2 fruit fly cellular contexts compared by ENCODE assay signal in the genomic region with DNA sequence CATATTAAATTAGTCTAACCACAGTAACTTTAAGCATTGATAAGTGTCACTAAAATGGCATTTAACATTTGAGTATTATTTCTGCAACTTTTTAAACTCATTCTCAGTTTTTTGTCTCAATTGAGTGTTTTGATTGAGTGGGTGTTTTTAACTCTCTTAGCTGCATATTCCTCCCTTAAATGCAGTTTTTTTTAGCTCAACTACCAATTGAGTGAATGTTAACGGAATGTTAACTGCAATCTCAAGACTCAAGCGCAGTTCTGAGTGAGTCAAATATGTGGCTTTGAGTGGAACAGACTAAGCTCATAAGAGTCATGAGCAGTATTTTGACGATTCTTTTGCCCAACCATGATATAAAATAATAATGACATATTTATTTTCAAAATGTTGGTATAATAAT.
TF ChIP-seq lines count a peak whose summit lies in the region.

No protein-coding gene starts in this region.

- TF ChIP-seq CTCF in whole organism, embryonic (GFP tag; optimal IDR thresholded peaks at IDR 0.05; lab: Kevin White, UChicago) = no peak

TF ChIP-seq in whole organism, adult, 20 proteins besides CTCF, POLR2A, EP300 and RAD21:
- peak; percentile 52 for TF ChIP-seq kay (GFP tag; lab: Kevin White, UChicago; ENCODE audit: borderline replicate concordance)
- TF ChIP-seq CG12768 (GFP tag; optimal IDR thresholded peaks at IDR 0.05; lab: Kevin White, UChicago) = no peak
- no peak for TF ChIP-seq Mnt (GFP tag; optimal IDR thresholded peaks at IDR 0.05; lab: Kevin White, UChicago)

TF ChIP-seq in whole organism, embryonic, 481 proteins besides CTCF, POLR2A, EP300 and RAD21:
- TF ChIP-seq z (GFP tag; IDR thresholded peaks at IDR 0.05; lab: Robert Waterston, UW) (peak; percentile 98), CG5953 (GFP tag; IDR thresholded peaks at IDR 0.05; lab: Robert Waterston, UW) (no peak), CG6791 (GFP tag; IDR thresholded peaks at IDR 0.05; lab: Robert Waterston, UW; ENCODE audit: partially characterized antibody) (peak; percentile 16; the same call in 1 of the 3 replicates), kni (GFP tag; optimal IDR thresholded peaks at IDR 0.05; lab: Kevin White, UChicago) (no peak), Jarid2 (GFP tag; optimal IDR thresholded peaks at IDR 0.05; lab: Kevin White, UChicago) (no peak), chif (GFP tag; optimal IDR thresholded peaks at IDR 0.05; lab: Kevin White, UChicago) (no peak), CG17912 (GFP tag; optimal IDR thresholded peaks at IDR 0.05; lab: Kevin White, UChicago) (no peak), H15 (GFP tag; IDR thresholded peaks at IDR 0.05; lab: Robert Waterston, UW) (no peak), Dek (tag; optimal IDR thresholded peaks at IDR 0.05; lab: Kevin White, UChicago) (no peak)
